Worm (Caenorhabditis elegans): Measurements from ENCODE around the gene B0294.1.

Gene B0294.1

ce11 chrX:1858616-1859015, 38.5 kb downstream of the B0294.1 start (continued):
- TF ChIP-seq ceh-82 (tag; optimal IDR thresholded peaks at IDR 0.05) (peak in 2 of 3 experiments; percentile 52 to 55), dpl-1 (GFP tag; optimal IDR thresholded peaks at IDR 0.05) (peak in 1 of 3 experiments; percentile 9), pqm-1 (tag; optimal IDR thresholded peaks at IDR 0.05) (no peak), lin-14 (GFP tag; optimal IDR thresholded peaks at IDR 0.05) (peak; percentile 36), fos-1 (tag; optimal IDR thresholded peaks at IDR 0.05) (peak; percentile 5), fkh-10 (GFP tag; optimal IDR thresholded peaks at IDR 0.05) (peak; percentile 17), tbx-2 (tag; optimal IDR thresholded peaks at IDR 0.05) (peak; percentile 69), pax-3 (tag; optimal IDR thresholded peaks at IDR 0.05) (peak; percentile 33), jun-1 (tag; optimal IDR thresholded peaks at IDR 0.05) (peak; percentile 50), snpc-4 (tag; optimal IDR thresholded peaks at IDR 0.05) (no peak), nhr-71 (tag; optimal IDR thresholded peaks at IDR 0.05) (no peak), ceh-8 (GFP tag; optimal IDR thresholded peaks at IDR 0.05) (peak; percentile 64), elt-3 (tag; optimal IDR thresholded peaks at IDR 0.05) (peak in 2 of 6 experiments; percentile 6 to 12), xbp-1 (tag; optimal IDR thresholded peaks at IDR 0.05) (peak; percentile 57), rnt-1 (tag; optimal IDR thresholded peaks at IDR 0.05) (peak; percentile 81)

ce11 chrX:1857777-1858176, 39.4 kb downstream of the B0294.1 start:
- TF ChIP-seq snu-23 (GFP tag; optimal IDR thresholded peaks at IDR 0.05) (no peak), nhr-20 (tag; optimal IDR thresholded peaks at IDR 0.05) (no peak), nhr-237 (tag; optimal IDR thresholded peaks at IDR 0.05) (no peak), nhr-85 (tag) (peak; percentile 2), hpl-2 (GFP tag; optimal IDR thresholded peaks at IDR 0.05) (no peak), isw-1 (GFP tag; IDR thresholded peaks at IDR 0.05) (no peak), nhr-76 (tag; optimal IDR thresholded peaks at IDR 0.05) (no peak)

ce11 chrX:1856160-1856559, 41.0 kb downstream of the B0294.1 start, which contains the start of gene ceh-39:
ceh-39 (minus strand) TSS chrX:1856172.
- peak in 1 of 2 experiments; percentile 67 for TF ChIP-seq mdl-1 (tag; optimal IDR thresholded peaks at IDR 0.05)
- no peak for TF ChIP-seq blmp-1 (tag; optimal IDR thresholded peaks at IDR 0.05)
- no peak for TF ChIP-seq zip-4 (GFP tag; optimal IDR thresholded peaks at IDR 0.05)
- TF ChIP-seq fkh-4 (tag; optimal IDR thresholded peaks at IDR 0.05; ENCODE audit: borderline replicate concordance) = no peak
- TF ChIP-seq pqm-1 (tag; optimal IDR thresholded peaks at IDR 0.05) = no peak
- no peak for TF ChIP-seq ceh-63 (GFP tag; optimal IDR thresholded peaks at IDR 0.05)
- peak; percentile 61 for TF ChIP-seq fkh-10 (GFP tag; optimal IDR thresholded peaks at IDR 0.05)
- peak; percentile 45 to 58 for TF ChIP-seq lsy-2 (tag; optimal IDR thresholded peaks at IDR 0.05)
- no peak for TF ChIP-seq C34B4.2 (tag; optimal IDR thresholded peaks at IDR 0.05)
- TF ChIP-seq lin-15B (tag; optimal IDR thresholded peaks at IDR 0.05) = peak; percentile 74
- TF ChIP-seq sox-4 (tag; optimal IDR thresholded peaks at IDR 0.05) = no peak
- peak; percentile 62 for TF ChIP-seq swsn-7 (tag; optimal IDR thresholded peaks at IDR 0.05)
- no peak for TF ChIP-seq mef-2 (tag; optimal IDR thresholded peaks at IDR 0.05)
- peak; percentile 80 for TF ChIP-seq fkh-8 (tag; optimal IDR thresholded peaks at IDR 0.05)
- TF ChIP-seq egl-13 (tag; optimal IDR thresholded peaks at IDR 0.05) = peak; percentile 20
- TF ChIP-seq mep-1 (tag; optimal IDR thresholded peaks at IDR 0.05) = peak; percentile 3
- TF ChIP-seq unc-30 (tag; optimal IDR thresholded peaks at IDR 0.05) = no peak
- TF ChIP-seq nhr-77 (tag; optimal IDR thresholded peaks at IDR 0.05) = peak; percentile 31
- TF ChIP-seq efl-3 (GFP tag; optimal IDR thresholded peaks at IDR 0.05) = no peak
- TF ChIP-seq snpc-4 (tag; optimal IDR thresholded peaks at IDR 0.05) = no peak
- no peak for TF ChIP-seq grh-1 (GFP tag; IDR thresholded peaks at IDR 0.05)
- TF ChIP-seq ceh-90 (tag; optimal IDR thresholded peaks at IDR 0.05) = no peak
- TF ChIP-seq C16A3.4 (tag; optimal IDR thresholded peaks at IDR 0.05) = peak; percentile 36
- TF ChIP-seq nhr-71 (tag; optimal IDR thresholded peaks at IDR 0.05) = peak; percentile 67
- no peak for TF ChIP-seq hlh-4 (tag; optimal IDR thresholded peaks at IDR 0.05)
- TF ChIP-seq snu-23 (GFP tag; optimal IDR thresholded peaks at IDR 0.05) = peak; percentile 67
- TF ChIP-seq nhr-11 (tag; optimal IDR thresholded peaks at IDR 0.05) = no peak
- TF ChIP-seq xbp-1 (tag; optimal IDR thresholded peaks at IDR 0.05) = peak; percentile 59
- no peak for TF ChIP-seq nhr-85 (tag)
- no peak for TF ChIP-seq jun-1 (tag; optimal IDR thresholded peaks at IDR 0.05)
- peak; percentile 73 to 78 for TF ChIP-seq lin-35 (GFP tag; optimal IDR thresholded peaks at IDR 0.05)
- peak; percentile 70 for TF ChIP-seq nhr-47 (tag; optimal IDR thresholded peaks at IDR 0.05)
- TF ChIP-seq hlh-17 (GFP tag; optimal IDR thresholded peaks at IDR 0.05; ENCODE audit: borderline replicate concordance) = no peak
- no peak for TF ChIP-seq lin-39 (tag; optimal IDR thresholded peaks at IDR 0.05)
- no peak for TF ChIP-seq nhr-76 (tag; optimal IDR thresholded peaks at IDR 0.05)
- TF ChIP-seq C04F5.9 (tag; optimal IDR thresholded peaks at IDR 0.05) = no peak
- no peak for TF ChIP-seq elt-3 (tag; optimal IDR thresholded peaks at IDR 0.05)
- TF ChIP-seq lin-14 (GFP tag; optimal IDR thresholded peaks at IDR 0.05) = peak; percentile 86

Measured in whole organism, L1 larva.